Fruit fly (Drosophila melanogaster) Kc167 (cell line): Measurements from ENCODE around the gene CG31751.

Experiments used
- h ChIP-seq: fragments of >200 bp; optimal IDR thresholded peaks from 3 replicates; lab custom pipeline; 2018; ENCODE audit warnings: missing external identifiers
- insv ChIP-seq: fragments of >200 bp; optimal IDR thresholded peaks from 3 replicates; lab custom pipeline; 2018; ENCODE audit warnings: missing external identifiers
- psq ChIP-seq: fragments of >200 bp; optimal IDR thresholded peaks from 2 replicates; lab custom pipeline; 2017; ENCODE audit warnings: missing external identifiers

DNA sequence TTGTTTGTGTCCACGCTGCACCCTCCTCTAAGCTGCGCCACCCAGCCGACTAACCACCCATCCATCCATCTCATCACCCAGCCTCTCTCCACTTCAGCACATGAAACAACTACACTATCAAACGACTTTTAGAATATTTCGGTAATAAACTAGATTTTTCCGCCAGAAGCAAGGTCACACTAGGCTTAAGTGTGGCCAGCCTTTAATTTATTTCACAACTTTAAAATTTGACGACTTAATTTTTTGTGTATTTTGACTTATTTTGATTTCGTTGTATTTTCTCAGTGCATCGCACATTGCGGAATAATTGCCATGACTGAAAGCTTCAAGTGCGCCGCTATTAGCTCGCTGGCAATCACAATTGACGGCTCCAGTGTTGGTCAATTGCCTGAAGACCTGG is 47.8 kb downstream of the CG31751 start:
- TF ChIP-seq insv (lab: Kevin White, UChicago) (no peak), psq (lab: Kevin White, UChicago) (no peak), h (lab: Kevin White, UChicago) (no peak)
